Worm (Caenorhabditis elegans): Measurements from ENCODE around the gene dmsr-13.

ce11 chrV:6838599-6838998, 18.9 kb upstream of the dmsr-13 start, which contains the start of gene T15B7.15:
- TF ChIP-seq somi-1 (GFP tag; optimal IDR thresholded peaks at IDR 0.05) (no peak), K11D2.4 (GFP tag; IDR thresholded peaks at IDR 0.05) (no peak)
